Fruit fly (Drosophila melanogaster) whole organism, wandering third instar larva: ENCODE measurements around the gene CG12589.

ENCODE experiments used
- Dfd ChIP-seq: fragments of >200 bp; optimal IDR thresholded peaks from 2 replicates; lab custom pipeline; 2017; ENCODE audit warnings: missing biosample characterization, missing genetic modification characterization
- N ChIP-seq: fragments of >200 bp; optimal IDR thresholded peaks from 2 replicates; lab custom pipeline; 2018; ENCODE audit warnings: missing biosample characterization, missing external identifiers, missing genetic modification characterization
- usp ChIP-seq: fragments of >200 bp; optimal IDR thresholded peaks from 2 replicates; lab custom pipeline; 2017; ENCODE audit warnings: missing biosample characterization, missing genetic modification characterization

dm6 chr3R:5095930-5096572 is 42.7 kb downstream of the CG12589 start:
- TF ChIP-seq Dfd (GFP tag; lab: Kevin White, UChicago), result no peak
- TF ChIP-seq N (GFP tag; lab: Kevin White, UChicago), result no peak
- no peak for TF ChIP-seq usp (GFP tag; lab: Kevin White, UChicago)
